Fruit fly (Drosophila melanogaster) whole organism, pupa: Measurements from ENCODE around the gene ng3.

Experiments
- CG14655 ChIP-seq: fragments of 200-800 bp; sonication (Bioruptor generic); optimal IDR thresholded peaks from 3 replicates; lab custom pipeline; 2017; ENCODE audit warnings: mild to moderate bottlenecking, missing biosample characterization, missing genetic modification reagents, missing genetic modification characterization
- CG17806 ChIP-seq: fragments of 200-800 bp; sonication (Bioruptor generic); optimal IDR thresholded peaks from 2 replicates; lab custom pipeline; 2018; ENCODE audit warnings: missing biosample characterization, mild to moderate bottlenecking, missing genetic modification characterization, moderate library complexity
- CG32121 ChIP-seq: fragments of 200-800 bp; sonication (Bioruptor generic); IDR thresholded peaks from 2 replicates; pipeline ENCODE4 v1.3.6; 2022; ENCODE audit warnings: missing biosample characterization, missing genetic modification characterization
- CG9948 ChIP-seq: fragments of 200-800 bp; sonication (Bioruptor generic); optimal IDR thresholded peaks from 2 replicates; lab custom pipeline; 2018; ENCODE audit warnings: missing biosample characterization, mild to moderate bottlenecking, missing genetic modification characterization, moderate library complexity
- D1 ChIP-seq: fragments of 200-800 bp; sonication (Bioruptor generic); optimal IDR thresholded peaks from 2 replicates; lab custom pipeline; 2018; ENCODE audit warnings: missing biosample characterization, mild to moderate bottlenecking, missing genetic modification characterization, moderate library complexity
- EcR ChIP-seq: fragments of 200-800 bp; sonication (Bioruptor generic); optimal IDR thresholded peaks from 3 replicates; lab custom pipeline; 2019; ENCODE audit warnings: missing biosample characterization, missing genetic modification characterization, mild to moderate bottlenecking, moderate library complexity, missing genetic modification reagents
- Pif1B ChIP-seq: fragments of 200-800 bp; sonication (Bioruptor generic); optimal IDR thresholded peaks from 3 replicates; lab custom pipeline; 2016; ENCODE audit warnings: missing biosample characterization, missing genetic modification characterization

dm6 chrX:3244120-3244519, 2.2 kb upstream of the ng3 start, which contains the start of gene ng4:
- no peak for TF ChIP-seq CG14655 (GFP tag; lab: Kevin White, UChicago)
- no peak for TF ChIP-seq CG32121 (GFP tag; lab: Robert Waterston, UW)
- TF ChIP-seq CG17806 (tag; lab: Kevin White, UChicago) = no peak
- no peak for TF ChIP-seq Pif1B (GFP tag; lab: Kevin White, UChicago)
- TF ChIP-seq CG9948 (tag; lab: Kevin White, UChicago) = no peak
- TF ChIP-seq D1 = no peak
- TF ChIP-seq EcR (GFP tag; lab: Kevin White, UChicago) = no peak
